Fruit fly (Drosophila melanogaster): ENCODE measurements around the gene CG10681.

dm6 chr3L:12529431-12530007 lies 28.2 kb downstream of the CG10681 start:
- TF ChIP-seq woc (GFP tag; optimal IDR thresholded peaks at IDR 0.05) (peak; percentile 39), dsf (GFP tag; optimal IDR thresholded peaks at IDR 0.05; ENCODE audit: borderline replicate concordance) (no peak), Abd-B (GFP tag; optimal IDR thresholded peaks at IDR 0.05) (no peak), Myc (optimal IDR thresholded peaks at IDR 0.05) (no peak), CG9705 (GFP tag; optimal IDR thresholded peaks at IDR 0.05) (no peak), psq (GFP tag; optimal IDR thresholded peaks at IDR 0.05) (peak; percentile 22), dl (GFP tag; optimal IDR thresholded peaks at IDR 0.05; ENCODE audit: insufficient read depth in 1 of 2, partially characterized antibody in 2 of 2) (no peak), Hnf4 (GFP tag; optimal IDR thresholded peaks at IDR 0.05) (peak; percentile 64), br (GFP tag; optimal IDR thresholded peaks at IDR 0.05) (peak; percentile 61), Jra (GFP tag; optimal IDR thresholded peaks at IDR 0.05) (peak; percentile 68), dmrt93B (GFP tag; optimal IDR thresholded peaks at IDR 0.05) (no peak), Hr78 (GFP tag; optimal IDR thresholded peaks at IDR 0.05) (no peak), fru (GFP tag; optimal IDR thresholded peaks at IDR 0.05) (peak; percentile 61)
